Worm (Caenorhabditis elegans): ENCODE data around the gene ugt-61.

Gene ugt-61

ce11 chrV:4700189-4700588 is 42.0 kb upstream of the ugt-61 start, which contains the start of gene ZC266.1:
TSS of gene ZC266.1 (minus strand) at chrV:4700289.
- TF ChIP-seq mdt-29 (GFP tag; IDR thresholded peaks at IDR 0.05) (no peak), egl-27 (tag; optimal IDR thresholded peaks at IDR 0.05) (no peak), hlh-30 (tag; optimal IDR thresholded peaks at IDR 0.05; ENCODE audit: insufficient read depth) (no peak), ceh-62 (tag; optimal IDR thresholded peaks at IDR 0.05) (no peak)

ce11 chrV:4707646-4708045 is 34.6 kb upstream of the ugt-61 start:
- TF ChIP-seq lin-13 (GFP tag; optimal IDR thresholded peaks at IDR 0.05) (no peak), Y5F2A.4 (GFP tag; optimal IDR thresholded peaks at IDR 0.05) (no peak), ZK546.5 (tag; optimal IDR thresholded peaks at IDR 0.05) (no peak), pqm-1 (tag; optimal IDR thresholded peaks at IDR 0.05) (no peak), fkh-10 (GFP tag; optimal IDR thresholded peaks at IDR 0.05) (no peak)

- TF ChIP-seq snpc-4 (tag; optimal IDR thresholded peaks at IDR 0.05) (no peak), aly-2 (tag; optimal IDR thresholded peaks at IDR 0.05) (no peak), nhr-102 (tag; optimal IDR thresholded peaks at IDR 0.05) (no peak), tag-97 (GFP tag; IDR thresholded peaks at IDR 0.05) (no peak), lin-29 (GFP tag; IDR thresholded peaks at IDR 0.05) (no peak)
These were observed 31.8 kb upstream of the ugt-61 start, which contains the start of gene oac-24 for ce11 chrV:4710464-4710863. TSS of gene oac-24 (plus strand) at chrV:4710764.

ce11 chrV:4719965-4720364 is 22.3 kb upstream of the ugt-61 start, which contains the start of gene prx-6:
TSS of gene prx-6 (minus strand) at chrV:4720093.
- TF ChIP-seq dmd-6 (GFP tag; IDR thresholded peaks at IDR 0.05) = peak; percentile 50
- TF ChIP-seq dve-1 (tag; optimal IDR thresholded peaks at IDR 0.05; ENCODE audit: insufficient read depth) = peak; percentile 75
- no peak for TF ChIP-seq ZK546.5 (tag; optimal IDR thresholded peaks at IDR 0.05)
- peak; percentile 30 for TF ChIP-seq mxl-3 (GFP tag; optimal IDR thresholded peaks at IDR 0.05)
- peak in 1 of 2 experiments; percentile 29 for TF ChIP-seq mdl-1 (tag; optimal IDR thresholded peaks at IDR 0.05)
- TF ChIP-seq daf-16 (GFP tag; optimal IDR thresholded peaks at IDR 0.05) = no peak
- peak; percentile 35 for TF ChIP-seq daf-16 (tag; optimal IDR thresholded peaks at IDR 0.05)
- peak; percentile 56 for TF ChIP-seq pqm-1 (tag; optimal IDR thresholded peaks at IDR 0.05)
- TF ChIP-seq nhr-28 (tag; optimal IDR thresholded peaks at IDR 0.05) = peak; percentile 92
- TF ChIP-seq R02D3.7 (tag; optimal IDR thresholded peaks at IDR 0.05) = no peak
- peak; percentile 61 for TF ChIP-seq aha-1 (tag)

ce11 chrV:4720884-4721464 is 21.2 kb upstream of the ugt-61 start:
- no peak for TF ChIP-seq madf-5 (GFP tag; IDR thresholded peaks at IDR 0.05)
- no peak for TF ChIP-seq daf-8 (GFP tag; IDR thresholded peaks at IDR 0.05)
- TF ChIP-seq set-16 (GFP tag; IDR thresholded peaks at IDR 0.05) = no peak
- peak; percentile 50 for TF ChIP-seq hlh-11 (tag; optimal IDR thresholded peaks at IDR 0.05)
- peak; percentile 47 for TF ChIP-seq dmd-6 (GFP tag; IDR thresholded peaks at IDR 0.05)
- TF ChIP-seq mxl-3 (GFP tag; optimal IDR thresholded peaks at IDR 0.05) = no peak
- no peak for TF ChIP-seq T20F7.1 (GFP tag; optimal IDR thresholded peaks at IDR 0.05)
- no peak for TF ChIP-seq Y5F2A.4 (GFP tag; optimal IDR thresholded peaks at IDR 0.05)
- no peak for TF ChIP-seq daf-16 (GFP tag; optimal IDR thresholded peaks at IDR 0.05)
- peak; percentile 79 for TF ChIP-seq daf-16 (tag; optimal IDR thresholded peaks at IDR 0.05)
- TF ChIP-seq lsy-2 (tag; optimal IDR thresholded peaks at IDR 0.05) = no peak
- peak; percentile 97 for TF ChIP-seq pqm-1 (tag; optimal IDR thresholded peaks at IDR 0.05)
- TF ChIP-seq dpl-1 (GFP tag; optimal IDR thresholded peaks at IDR 0.05) = no peak
- TF ChIP-seq sdz-12 (GFP tag; optimal IDR thresholded peaks at IDR 0.05) = no peak
- TF ChIP-seq ZK546.5 (tag; optimal IDR thresholded peaks at IDR 0.05) = no peak
- no peak for TF ChIP-seq F26F4.8 (GFP tag; conservative IDR thresholded peaks at IDR 0.05)
- TF ChIP-seq fos-1 (tag; optimal IDR thresholded peaks at IDR 0.05) = no peak
- peak; percentile 88 for TF ChIP-seq nhr-28 (tag; optimal IDR thresholded peaks at IDR 0.05)
- TF ChIP-seq zag-1 (tag; optimal IDR thresholded peaks at IDR 0.05) = no peak
- TF ChIP-seq nhr-6 (tag; optimal IDR thresholded peaks at IDR 0.05) = peak; percentile 2
- no peak for TF ChIP-seq gei-8 (GFP tag; optimal IDR thresholded peaks at IDR 0.05)
- TF ChIP-seq spr-1 (tag; optimal IDR thresholded peaks at IDR 0.05) = no peak
- TF ChIP-seq dve-1 (tag; optimal IDR thresholded peaks at IDR 0.05; ENCODE audit: insufficient read depth) = peak; percentile 21
- TF ChIP-seq unc-62 (GFP tag; optimal IDR thresholded peaks at IDR 0.05 in 1 of 2) = peak in 1 of 2 experiments; percentile 97
- TF ChIP-seq unc-62 (tag; optimal IDR thresholded peaks at IDR 0.05) = no peak

Data from whole organism, L4 larva.